Worm (Caenorhabditis elegans): ENCODE data around the gene egg-1.

egg-1 gene

DNA sequence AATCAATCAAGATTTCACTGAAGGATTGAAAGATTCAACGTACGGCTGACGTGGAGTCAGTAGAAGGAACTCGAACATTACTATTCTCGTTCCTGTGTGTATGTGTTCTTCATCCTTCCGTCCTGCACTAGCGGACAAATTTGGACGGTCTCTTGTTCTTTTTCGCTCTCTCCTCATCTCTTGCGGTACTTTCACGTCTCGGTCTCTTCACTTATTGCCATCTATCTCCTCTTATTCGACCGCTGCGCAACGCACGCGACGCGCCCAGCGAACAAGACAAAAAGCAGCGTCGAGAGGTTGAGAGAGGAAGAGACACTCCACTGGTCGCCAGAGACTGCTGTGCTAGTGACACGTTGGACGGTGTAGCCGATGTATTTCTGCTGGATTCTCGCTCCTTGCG, 12.5 kb upstream of the egg-1 start (continued):
- TF ChIP-seq pbrm-1 (GFP tag; IDR thresholded peaks at IDR 0.05) (peak; percentile 44), attf-6 (GFP tag; IDR thresholded peaks at IDR 0.05) (0 out of 2 replicates have a peak, but pooled peaks have one; percentile 26), ekl-4 (GFP tag; IDR thresholded peaks at IDR 0.05) (no peak), madf-3 (GFP tag; IDR thresholded peaks at IDR 0.05) (peak; percentile 65; the same call in 1 of the 2 replicates), egl-44 (GFP tag; IDR thresholded peaks at IDR 0.05) (no peak), snpc-1.3 (tag; optimal IDR thresholded peaks at IDR 0.05; ENCODE audit: insufficient read depth) (no peak), nhr-90 (tag; optimal IDR thresholded peaks at IDR 0.05) (no peak), ceh-27 (GFP tag; optimal IDR thresholded peaks at IDR 0.05) (peak; percentile 87), hsf-1 (GFP tag; IDR thresholded peaks at IDR 0.05) (0 out of 2 replicates have a peak, but pooled peaks have one; percentile 41), sptf-2 (GFP tag; optimal IDR thresholded peaks at IDR 0.05) (no peak), rcor-1 (GFP tag; IDR thresholded peaks at IDR 0.05) (peak; percentile 6; the same call in 1 of the 2 replicates), B0336.3 (GFP tag; IDR thresholded peaks at IDR 0.05) (peak; percentile 36; the same call in 1 of the 2 replicates), ceh-40 (GFP tag; IDR thresholded peaks at IDR 0.05) (no peak), akir-1 (GFP tag; optimal IDR thresholded peaks at IDR 0.05) (no peak), Y95B8A.8 (GFP tag; IDR thresholded peaks at IDR 0.05) (no peak), K11D2.4 (GFP tag; IDR thresholded peaks at IDR 0.05) (no peak), xnd-1 (tag; optimal IDR thresholded peaks at IDR 0.05) (no peak), tbp1 (GFP tag; optimal IDR thresholded peaks at IDR 0.05) (peak; percentile 45), madf-10 (tag; optimal IDR thresholded peaks at IDR 0.05) (peak; percentile 69), F39B2.1 (GFP tag; IDR thresholded peaks at IDR 0.05) (no peak), snpc-3.4 (tag; optimal IDR thresholded peaks at IDR 0.05) (no peak), mxl-1 (tag; optimal IDR thresholded peaks at IDR 0.05) (no peak), snpc-4 (GFP tag; optimal IDR thresholded peaks at IDR 0.05) (no peak), snpc-4 (tag; optimal IDR thresholded peaks at IDR 0.05) (peak in 2 of 4 experiments; percentile 38), cebp-2 (GFP tag; IDR thresholded peaks at IDR 0.05) (no peak), attf-3 (GFP tag; conservative IDR thresholded peaks at IDR 0.05) (no peak), fkh-3 (tag; optimal IDR thresholded peaks at IDR 0.05) (no peak), aptf-3 (GFP tag; IDR thresholded peaks at IDR 0.05) (no peak), D2030.7 (GFP tag; IDR thresholded peaks at IDR 0.05) (no peak), C17E4.6 (GFP tag; IDR thresholded peaks at IDR 0.05) (no peak), ztf-18 (tag; optimal IDR thresholded peaks at IDR 0.05) (peak; percentile 17), Y53G8AR.9 (GFP tag; conservative IDR thresholded peaks at IDR 0.05) (no peak), F57A8.1 (GFP tag; optimal IDR thresholded peaks at IDR 0.05) (no peak), nfyb-1 (GFP tag; IDR thresholded peaks at IDR 0.05) (peak; percentile 40; the same call in 1 of the 2 replicates), dpl-1 (GFP tag; optimal IDR thresholded peaks at IDR 0.05) (no peak), mes-4 (tag; optimal IDR thresholded peaks at IDR 0.05) (no peak), rec-8 (tag; optimal IDR thresholded peaks at IDR 0.05) (no peak), attf-5 (GFP tag; optimal IDR thresholded peaks at IDR 0.05) (peak; percentile 51), egrh-3 (GFP tag; IDR thresholded peaks at IDR 0.05) (no peak), bed-1 (GFP tag; IDR thresholded peaks at IDR 0.05) (no peak), repo-1 (tag; optimal IDR thresholded peaks at IDR 0.05) (no peak), ztf-26 (tag; optimal IDR thresholded peaks at IDR 0.05) (peak; percentile 81), F33H1.4 (GFP tag; IDR thresholded peaks at IDR 0.05) (no peak), tlf-1 (GFP tag; optimal IDR thresholded peaks at IDR 0.05) (no peak), F55B11.4 (tag; optimal IDR thresholded peaks at IDR 0.05; ENCODE audit: borderline replicate concordance, insufficient read depth) (no peak), aptf-2 (GFP tag; conservative IDR thresholded peaks at IDR 0.05) (no peak), lin-26 (GFP tag; IDR thresholded peaks at IDR 0.05) (0 out of 2 replicates have a peak, but pooled peaks have one; percentile 15), efl-1 (GFP tag; optimal IDR thresholded peaks at IDR 0.05) (no peak)
